Worm (Caenorhabditis elegans) whole organism, L2 larva: ENCODE data around the gene B0524.5.

Experiments used
- C34F6.9 ChIP-seq: fragments of 150-350 bp; optimal IDR thresholded peaks from 2 replicates; lab custom pipeline; 2014; ENCODE audit warnings: missing biosample characterization, missing genetic modification characterization
- F13H6.1 ChIP-seq: sonication (generic microtip); optimal IDR thresholded peaks from 2 replicates; lab custom pipeline; 2016; ENCODE audit warnings: missing genetic modification characterization, missing compliant biosample characterization
- R02D3.7 ChIP-seq: fragments of 150-350 bp; optimal IDR thresholded peaks from 2 replicates; lab custom pipeline; 2014; ENCODE audit warnings: missing biosample characterization, missing genetic modification characterization
- Y55F3AM.14 ChIP-seq: fragments of 200-800 bp; sonication (Bioruptor generic); optimal IDR thresholded peaks from 2 replicates; lab custom pipeline; 2018; ENCODE audit warnings: mild to moderate bottlenecking, missing genetic modification characterization, missing compliant biosample characterization
- ZK546.5 ChIP-seq: sonication (generic microtip); optimal IDR thresholded peaks from 2 replicates; lab custom pipeline; 2017; ENCODE audit warnings: missing biosample characterization, missing genetic modification characterization
- alr-1 ChIP-seq: fragments of 150-350 bp; optimal IDR thresholded peaks from 2 replicates; lab custom pipeline; 2014; ENCODE audit warnings: missing biosample characterization, missing genetic modification characterization
- aly-2 ChIP-seq: fragments of 150-350 bp; optimal IDR thresholded peaks from 2 replicates; lab custom pipeline; 2014; ENCODE audit warnings: missing biosample characterization, missing genetic modification characterization
- ama-1 ChIP-seq: fragments of 150-350 bp; optimal IDR thresholded peaks from 2 replicates; lab custom pipeline; 2018; ENCODE audit warnings: inconsistent platforms
- blmp-1 ChIP-seq: sonication (generic microtip); optimal IDR thresholded peaks from 2 replicates; lab custom pipeline; 2017; ENCODE audit warnings: missing genetic modification characterization, mild to moderate bottlenecking, missing compliant biosample characterization, antibody characterized with exemption, moderate library complexity; ENCODE audit not compliant: insufficient read depth
- ceh-16 ChIP-seq: fragments of 150-350 bp; optimal IDR thresholded peaks from 2 replicates; lab custom pipeline; 2014; ENCODE audit warnings: missing biosample characterization, missing genetic modification characterization
- ceh-82 ChIP-seq: fragments of 150-350 bp; optimal IDR thresholded peaks from 2 replicates; lab custom pipeline; 2014; ENCODE audit warnings: missing biosample characterization, missing genetic modification characterization
- crh-2 ChIP-seq: sonication (generic microtip); optimal IDR thresholded peaks from 2 replicates; lab custom pipeline; 2017; ENCODE audit warnings: missing biosample characterization, missing genetic modification characterization
- dmd-4 ChIP-seq: sonication (generic microtip); optimal IDR thresholded peaks from 2 replicates; lab custom pipeline; 2017; ENCODE audit warnings: missing biosample characterization, missing genetic modification characterization
- egl-27 ChIP-seq: sonication (generic microtip); optimal IDR thresholded peaks from 3 replicates; lab custom pipeline; 2017; ENCODE audit warnings: missing biosample characterization, missing genetic modification reagents, missing genetic modification characterization
- elt-1 ChIP-seq: fragments of 150-350 bp; optimal IDR thresholded peaks from 2 replicates; lab custom pipeline; 2014; ENCODE audit warnings: missing biosample characterization, missing genetic modification characterization
- elt-3 ChIP-seq: sonication (generic microtip); optimal IDR thresholded peaks from 2 replicates; lab custom pipeline; 2017; ENCODE audit warnings: missing biosample characterization, missing genetic modification characterization
- fos-1 ChIP-seq: fragments of 150-350 bp; optimal IDR thresholded peaks from 2 replicates; lab custom pipeline; 2014; ENCODE audit warnings: missing biosample characterization, missing genetic modification characterization
- gmeb-1 ChIP-seq: fragments of 150-350 bp; optimal IDR thresholded peaks from 2 replicates; lab custom pipeline; 2014; ENCODE audit warnings: missing biosample characterization, missing genetic modification characterization
- lin-11 ChIP-seq: fragments of 150-350 bp; sonication (generic microtip); optimal IDR thresholded peaks from 2 replicates; lab custom pipeline; 2014; ENCODE audit warnings: missing biosample characterization, missing genetic modification characterization, inconsistent platforms, mixed read lengths
- lin-13 ChIP-seq: fragments of 150-350 bp; optimal IDR thresholded peaks from 2 replicates; lab custom pipeline; 2014; ENCODE audit warnings: missing biosample characterization, missing genetic modification reagents, missing genetic modification characterization
- lin-39 ChIP-seq: fragments of 150-350 bp; optimal IDR thresholded peaks from 2 replicates; lab custom pipeline; 2014; ENCODE audit warnings: missing biosample characterization, missing genetic modification reagents, missing genetic modification characterization
- lsy-2 ChIP-seq, 2 experiments: fragments of 150-350 bp in 1 of 2; sonication (generic microtip) in 1 of 2; optimal IDR thresholded peaks; 2 replicates each; lab custom pipeline; 2014 to 2017; ENCODE audit warnings: missing biosample characterization in 2 of 2, missing genetic modification characterization in 2 of 2
- mab-5 ChIP-seq: fragments of 150-350 bp; optimal IDR thresholded peaks from 2 replicates; lab custom pipeline; 2014; ENCODE audit warnings: missing biosample characterization, missing genetic modification characterization
- mbf-1 ChIP-seq: sonication (generic microtip); optimal IDR thresholded peaks from 2 replicates; lab custom pipeline; 2017; ENCODE audit warnings: missing biosample characterization, missing genetic modification characterization
- mdl-1 ChIP-seq, 2 experiments: fragments of 150-350 bp in 1 of 2; sonication (generic microtip) in 1 of 2; optimal IDR thresholded peaks; 2 replicates each; lab custom pipeline; 2017; ENCODE audit warnings: missing biosample characterization in 2 of 2, missing genetic modification characterization in 2 of 2
- nhr-10 ChIP-seq: sonication (generic microtip); optimal IDR thresholded peaks from 2 replicates; lab custom pipeline; 2017; ENCODE audit warnings: missing biosample characterization, missing genetic modification characterization
- nhr-11 ChIP-seq: fragments of 150-350 bp; optimal IDR thresholded peaks from 2 replicates; lab custom pipeline; 2014; ENCODE audit warnings: missing biosample characterization, missing genetic modification characterization
- nhr-12 ChIP-seq: fragments of 150-350 bp; optimal IDR thresholded peaks from 2 replicates; lab custom pipeline; 2014; ENCODE audit warnings: missing biosample characterization, missing genetic modification characterization
- nhr-129 ChIP-seq: fragments of 150-350 bp; optimal IDR thresholded peaks from 2 replicates; lab custom pipeline; 2014; ENCODE audit warnings: missing biosample characterization, missing genetic modification characterization
- nhr-21 ChIP-seq: fragments of 150-350 bp; optimal IDR thresholded peaks from 2 replicates; lab custom pipeline; 2014; ENCODE audit warnings: missing biosample characterization, missing genetic modification characterization
- nhr-23 ChIP-seq: fragments of 150-350 bp; optimal IDR thresholded peaks from 2 replicates; lab custom pipeline; 2014; ENCODE audit warnings: missing biosample characterization, missing genetic modification reagents, missing genetic modification characterization
- nhr-237 ChIP-seq: fragments of 150-350 bp; optimal IDR thresholded peaks from 2 replicates; lab custom pipeline; 2014; ENCODE audit warnings: missing biosample characterization, missing genetic modification characterization
- nhr-25 ChIP-seq: fragments of 150-350 bp; sonication (generic microtip); optimal IDR thresholded peaks from 3 replicates; lab custom pipeline; 2014; ENCODE audit warnings: missing biosample characterization, missing genetic modification characterization
- nhr-6 ChIP-seq: fragments of 150-350 bp; optimal IDR thresholded peaks from 2 replicates; lab custom pipeline; 2014; ENCODE audit warnings: missing biosample characterization, missing genetic modification characterization
- nhr-77 ChIP-seq: fragments of 150-350 bp; optimal IDR thresholded peaks from 2 replicates; lab custom pipeline; 2014; ENCODE audit warnings: missing biosample characterization, missing genetic modification characterization
- peb-1 ChIP-seq: fragments of 150-350 bp; optimal IDR thresholded peaks from 2 replicates; lab custom pipeline; 2014; ENCODE audit warnings: missing biosample characterization, missing genetic modification characterization
- sem-4 ChIP-seq: fragments of 150-350 bp; optimal IDR thresholded peaks from 2 replicates; lab custom pipeline; 2014; ENCODE audit warnings: missing biosample characterization, missing genetic modification reagents, missing genetic modification characterization
- skn-1 ChIP-seq: sonication (generic microtip); optimal IDR thresholded peaks from 2 replicates; lab custom pipeline; 2017; ENCODE audit warnings: missing biosample characterization, missing genetic modification characterization
- sma-3 ChIP-seq: sonication (generic microtip); optimal IDR thresholded peaks from 2 replicates; lab custom pipeline; 2016; ENCODE audit warnings: missing genetic modification reagents, missing genetic modification characterization, missing compliant biosample characterization
- sma-9 ChIP-seq, 2 experiments: fragments of 150-350 bp in 1 of 2; sonication (generic microtip) in 1 of 2; optimal IDR thresholded peaks; 2 replicates each; lab custom pipeline; 2014 to 2016; ENCODE audit warnings: missing genetic modification characterization in 2 of 2, mild to moderate bottlenecking in 1 of 2, missing biosample characterization in 1 of 2, missing compliant biosample characterization in 1 of 2, missing genetic modification reagents in 1 of 2, moderate library complexity in 1 of 2
- unc-39 ChIP-seq: fragments of 150-350 bp; optimal IDR thresholded peaks from 2 replicates; lab custom pipeline; 2014; ENCODE audit warnings: missing biosample characterization, missing genetic modification characterization
- unc-55 ChIP-seq: fragments of 150-350 bp; sonication (generic microtip); optimal IDR thresholded peaks from 3 replicates; lab custom pipeline; 2014; ENCODE audit warnings: missing biosample characterization, missing genetic modification reagents, missing genetic modification characterization
- unc-62 ChIP-seq: fragments of 150-350 bp; optimal IDR thresholded peaks from 2 replicates; lab custom pipeline; 2014; ENCODE audit warnings: missing biosample characterization, missing genetic modification reagents, missing genetic modification characterization
- zag-1 ChIP-seq: fragments of 150-350 bp; optimal IDR thresholded peaks from 2 replicates; lab custom pipeline; 2014; ENCODE audit warnings: missing biosample characterization, missing genetic modification characterization
- ztf-1 ChIP-seq: fragments of 200-800 bp; sonication (Bioruptor generic); conservative IDR thresholded peaks from 2 replicates; pipeline ENCODE4 v1.3.6; 2022; ENCODE audit warnings: missing genetic modification characterization, missing compliant biosample characterization
- ztf-11 ChIP-seq: sonication (generic microtip); optimal IDR thresholded peaks from 2 replicates; lab custom pipeline; 2017; ENCODE audit warnings: missing biosample characterization, missing genetic modification characterization
- ztf-4 ChIP-seq: fragments of 150-350 bp; optimal IDR thresholded peaks from 2 replicates; lab custom pipeline; 2014; ENCODE audit warnings: missing biosample characterization, missing genetic modification characterization

B0524.5 gene

ce11 chrIII:1925048-1925537, 31.4 kb upstream of the B0524.5 start (continued):
- peak; percentile 99 for TF ChIP-seq nhr-25 (tag; lab: Kevin White, UChicago)
- TF ChIP-seq sma-9 (GFP tag; optimal IDR thresholded peaks at IDR 0.05; lab: Kevin White, UChicago), result peak; percentile 100
- peak; percentile 100 for TF ChIP-seq sma-9 (tag; optimal IDR thresholded peaks at IDR 0.05; lab: Kevin White, UChicago)
- peak; percentile 46 for TF ChIP-seq R02D3.7 (tag; lab: Kevin White, UChicago)
- no peak for TF ChIP-seq unc-39 (tag; lab: Kevin White, UChicago)
- TF ChIP-seq unc-62 (GFP tag; lab: Kevin White, UChicago), result peak; percentile 95

- TF ChIP-seq egl-27, result peak; percentile 97
- TF ChIP-seq skn-1 (tag; lab: Kevin White, UChicago), result no peak
- TF ChIP-seq nhr-237, result peak; percentile 6
- peak; percentile 77 for TF ChIP-seq ztf-4 (tag; lab: Kevin White, UChicago)
- TF ChIP-seq nhr-129 (tag; lab: Kevin White, UChicago), result peak; percentile 90
- no peak for TF ChIP-seq nhr-23
- peak; percentile 85 for TF ChIP-seq crh-2 (tag; lab: Kevin White, UChicago)
- TF ChIP-seq nhr-21 (tag; lab: Kevin White, UChicago), result peak; percentile 96
- TF ChIP-seq alr-1 (tag; lab: Kevin White, UChicago), result no peak
- no peak for TF ChIP-seq ZK546.5 (tag; lab: Kevin White, UChicago)
- peak; percentile 85 to 93 for TF ChIP-seq mdl-1 (tag; optimal IDR thresholded peaks at IDR 0.05; lab: Kevin White, UChicago)
- no peak for TF ChIP-seq ztf-1 (GFP tag; lab: Robert Waterston, UW)
- TF ChIP-seq nhr-12, result no peak
- TF ChIP-seq elt-1 (tag; lab: Kevin White, UChicago), result no peak
- peak; percentile 74 for TF ChIP-seq unc-55 (GFP tag; lab: Kevin White, UChicago)
- TF ChIP-seq nhr-11 (tag; lab: Kevin White, UChicago), result no peak
- peak; percentile 66 for TF ChIP-seq gmeb-1 (tag; lab: Kevin White, UChicago)
- TF ChIP-seq F13H6.1 (tag; lab: Kevin White, UChicago), result peak; percentile 99
- TF ChIP-seq fos-1, result peak; percentile 71
- no peak for TF ChIP-seq dmd-4 (tag; lab: Kevin White, UChicago)
- TF ChIP-seq lsy-2 (tag; optimal IDR thresholded peaks at IDR 0.05; lab: Kevin White, UChicago), result peak in 1 of 2 experiments; percentile 88
- peak; percentile 95 for TF ChIP-seq sem-4 (tag; lab: Kevin White, UChicago)
- TF ChIP-seq mab-5, result peak; percentile 94
- no peak for TF ChIP-seq mbf-1 (tag; lab: Kevin White, UChicago)
- peak; percentile 64 for TF ChIP-seq ceh-82 (tag; lab: Kevin White, UChicago)
- TF ChIP-seq ztf-11 (tag; lab: Kevin White, UChicago), result peak; percentile 39
- TF ChIP-seq lin-11 (tag; lab: Kevin White, UChicago), result peak; percentile 73
- peak; percentile 99 for TF ChIP-seq Y55F3AM.14 (GFP tag; lab: Kevin White, UChicago)
- peak; percentile 94 for TF ChIP-seq ceh-16 (tag; lab: Kevin White, UChicago)
- TF ChIP-seq zag-1, result peak; percentile 85
- TF ChIP-seq blmp-1 (tag; lab: Kevin White, UChicago), result peak; percentile 86
- TF ChIP-seq R02D3.7 (tag; lab: Kevin White, UChicago), result no peak
- TF ChIP-seq sma-9 (GFP tag; optimal IDR thresholded peaks at IDR 0.05; lab: Kevin White, UChicago), result peak; percentile 100
- TF ChIP-seq sma-9 (tag; optimal IDR thresholded peaks at IDR 0.05; lab: Kevin White, UChicago), result peak; percentile 52
- peak; percentile 91 for TF ChIP-seq sma-3 (GFP tag; lab: Kevin White, UChicago)
- TF ChIP-seq nhr-10, result no peak
- no peak for TF ChIP-seq lin-39 (tag; lab: Kevin White, UChicago)
- TF ChIP-seq nhr-6, result peak; percentile 65
- TF ChIP-seq aly-2 (tag; lab: Kevin White, UChicago), result no peak
- TF ChIP-seq nhr-25 (tag; lab: Kevin White, UChicago), result peak; percentile 96
- TF ChIP-seq elt-3 (tag; lab: Kevin White, UChicago), result no peak
- peak; percentile 81 for TF ChIP-seq lin-13 (GFP tag; lab: Kevin White, UChicago)
- no peak for TF ChIP-seq peb-1 (tag; lab: Kevin White, UChicago)
- peak; percentile 68 for TF ChIP-seq C34F6.9 (tag; lab: Kevin White, UChicago)
- no peak for TF ChIP-seq ama-1 (lab: Kevin White, UChicago)
- peak; percentile 21 for TF ChIP-seq nhr-77 (tag; lab: Kevin White, UChicago)
- TF ChIP-seq unc-62 (GFP tag; lab: Kevin White, UChicago), result peak; percentile 78
- TF ChIP-seq unc-39 (tag; lab: Kevin White, UChicago), result no peak
- TF ChIP-seq, all 48 proteins: peak for 29
Observed at ce11 chrIII:1923419-1924318, 30.0 kb upstream of the B0524.5 start.
